Fruit fly (Drosophila melanogaster) whole organism: ENCODE results near the gene CG31265.

Source experiments
- CG8478 ChIP-seq: fragments of >200 bp; optimal IDR thresholded peaks from 2 replicates; lab custom pipeline; 2018; ENCODE audit warnings: inconsistent platforms
- Dll ChIP-seq: fragments of >200 bp; optimal IDR thresholded peaks from 2 replicates; lab custom pipeline; 2017
- EcR ChIP-seq, 2 experiments: fragments of >200 bp; optimal IDR thresholded peaks; 2 replicates each; lab custom pipeline; 2017; ENCODE audit warnings: missing biosample characterization in 2 of 2, missing genetic modification characterization in 2 of 2, missing genetic modification reagents in 2 of 2
- pan ChIP-seq: fragments of >200 bp; optimal IDR thresholded peaks from 2 replicates; lab custom pipeline; 2017
- psq ChIP-seq: fragments of >200 bp; optimal IDR thresholded peaks from 2 replicates; lab custom pipeline; 2017

DNA sequence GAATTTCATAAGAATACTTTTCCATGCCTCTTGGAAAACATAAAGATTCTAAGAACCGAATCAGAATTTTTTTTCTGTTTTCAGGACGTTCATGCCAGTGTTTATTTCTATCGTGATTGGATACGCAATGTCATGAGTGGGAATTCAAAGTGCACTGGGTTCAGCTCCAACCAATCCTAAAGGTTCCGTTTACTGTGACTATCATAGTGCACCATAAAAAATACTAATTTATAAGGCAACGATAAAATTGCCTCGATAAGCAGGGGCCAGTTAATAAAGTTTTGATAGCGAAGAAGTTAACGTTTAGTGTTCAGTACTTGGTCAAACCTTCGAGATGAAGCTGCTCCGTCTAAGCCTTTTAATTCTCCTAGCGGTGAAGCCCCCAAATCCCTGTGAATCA, at the start of gene CG31265:
- no peak for TF ChIP-seq psq (lab: Kevin White, UChicago)
- TF ChIP-seq CG8478 (lab: Kevin White, UChicago): no peak
- TF ChIP-seq EcR (GFP tag; optimal IDR thresholded peaks at IDR 0.05; lab: Kevin White, UChicago): no peak
- no peak for TF ChIP-seq pan (lab: Kevin White, UChicago)
- no peak for TF ChIP-seq Dll (lab: Kevin White, UChicago)
